Fruit fly (Drosophila melanogaster) whole organism: ENCODE data around the gene timeout.

Source experiments
- CG8478 ChIP-seq: fragments of >200 bp; optimal IDR thresholded peaks from 2 replicates; lab custom pipeline; 2018; ENCODE audit warnings: inconsistent platforms
- Dll ChIP-seq: fragments of >200 bp; optimal IDR thresholded peaks from 2 replicates; lab custom pipeline; 2017
- EcR ChIP-seq, 2 experiments: fragments of >200 bp; optimal IDR thresholded peaks; 2 replicates each; lab custom pipeline; 2017; ENCODE audit warnings: missing biosample characterization in 2 of 2, missing genetic modification characterization in 2 of 2, missing genetic modification reagents in 2 of 2
- pan ChIP-seq: fragments of >200 bp; optimal IDR thresholded peaks from 2 replicates; lab custom pipeline; 2017
- psq ChIP-seq: fragments of >200 bp; optimal IDR thresholded peaks from 2 replicates; lab custom pipeline; 2017
- usp ChIP-seq: fragments of >200 bp; optimal IDR thresholded peaks from 2 replicates; lab custom pipeline; 2017; ENCODE audit warnings: missing biosample characterization, missing genetic modification characterization, mixed read lengths

timeout gene

dm6 chr3R:13088395-13088794 lies at the start of gene timeout:
Gene timeout (plus strand): TSS chr3R:13088651.
- TF ChIP-seq pan (lab: Kevin White, UChicago) (no peak), usp (no peak), EcR (GFP tag; optimal IDR thresholded peaks at IDR 0.05; lab: Kevin White, UChicago) (no peak), CG8478 (lab: Kevin White, UChicago) (no peak)

- TF ChIP-seq psq (lab: Kevin White, UChicago): no peak
- TF ChIP-seq EcR (GFP tag; optimal IDR thresholded peaks at IDR 0.05; lab: Kevin White, UChicago): no peak
- TF ChIP-seq CG8478 (lab: Kevin White, UChicago): no peak
- TF ChIP-seq Dll: no peak
- TF ChIP-seq usp: no peak
- no peak for TF ChIP-seq pan (lab: Kevin White, UChicago)
Measured at dm6 chr3R:13039037-13039583, 49.3 kb upstream of the timeout start.

dm6 chr3R:13041750-13042149 lies 46.7 kb upstream of the timeout start, which contains the start of gene CG11670:
Gene CG11670 (plus strand): TSS chr3R:13042050.
- TF ChIP-seq usp (no peak), psq (lab: Kevin White, UChicago) (no peak)

dm6 chr3R:13042258-13043032 lies 46.0 kb upstream of the timeout start, which contains the start of gene snk:
Gene snk (minus strand): TSS chr3R:13042770.
- no peak for TF ChIP-seq CG8478 (lab: Kevin White, UChicago)
- TF ChIP-seq pan (lab: Kevin White, UChicago): no peak
- TF ChIP-seq usp: no peak
- TF ChIP-seq Dll: no peak
- TF ChIP-seq EcR (GFP tag; optimal IDR thresholded peaks at IDR 0.05; lab: Kevin White, UChicago): no peak
- no peak for TF ChIP-seq psq (lab: Kevin White, UChicago)

dm6 chr3R:13043857-13044256 lies 44.6 kb upstream of the timeout start, which contains the start of gene CG45122:
Gene CG45122 (plus strand): TSS chr3R:13044157.
- no peak for TF ChIP-seq pan (lab: Kevin White, UChicago)
- no peak for TF ChIP-seq CG8478 (lab: Kevin White, UChicago)
- no peak for TF ChIP-seq Dll
- no peak for TF ChIP-seq EcR (GFP tag; optimal IDR thresholded peaks at IDR 0.05; lab: Kevin White, UChicago)
- TF ChIP-seq usp: no peak
- no peak for TF ChIP-seq psq (lab: Kevin White, UChicago)

dm6 chr3R:13044459-13044858 lies 44.0 kb upstream of the timeout start, which contains the start of gene Hsc70-2:
Gene Hsc70-2 (plus strand): TSS chr3R:13044759.
- no peak for TF ChIP-seq pan (lab: Kevin White, UChicago)
- TF ChIP-seq psq (lab: Kevin White, UChicago): no peak
- TF ChIP-seq EcR (GFP tag; optimal IDR thresholded peaks at IDR 0.05; lab: Kevin White, UChicago): no peak
- no peak for TF ChIP-seq Dll
- no peak for TF ChIP-seq usp
- no peak for TF ChIP-seq CG8478 (lab: Kevin White, UChicago)

dm6 chr3R:13047431-13047830 lies 41.0 kb upstream of the timeout start, which contains the start of gene CG31157:
Gene CG31157 (plus strand): TSS chr3R:13047731.
- no peak for TF ChIP-seq psq (lab: Kevin White, UChicago)

- TF ChIP-seq Dll: no peak
- TF ChIP-seq usp: no peak
- no peak for TF ChIP-seq CG8478 (lab: Kevin White, UChicago)
- TF ChIP-seq pan (lab: Kevin White, UChicago): no peak
- TF ChIP-seq EcR (GFP tag; optimal IDR thresholded peaks at IDR 0.05; lab: Kevin White, UChicago): no peak
- no peak for TF ChIP-seq psq (lab: Kevin White, UChicago)
Measured at dm6 chr3R:13051298-13051723, 37.1 kb upstream of the timeout start, which contains the start of gene CG7966. Gene CG7966 (minus strand): TSS chr3R:13051453.

dm6 chr3R:13051942-13052693 lies 36.3 kb upstream of the timeout start, which contains the start of gene pic:
Gene pic (plus strand): TSS chr3R:13052245.
- no peak for TF ChIP-seq Dll
- TF ChIP-seq usp: no peak
- no peak for TF ChIP-seq CG8478 (lab: Kevin White, UChicago)
- no peak for TF ChIP-seq EcR (GFP tag; optimal IDR thresholded peaks at IDR 0.05; lab: Kevin White, UChicago)
- no peak for TF ChIP-seq pan (lab: Kevin White, UChicago)
- no peak for TF ChIP-seq psq (lab: Kevin White, UChicago)

- TF ChIP-seq Dll (no peak), usp (no peak), pan (lab: Kevin White, UChicago) (no peak), EcR (GFP tag; optimal IDR thresholded peaks at IDR 0.05; lab: Kevin White, UChicago) (no peak)
Measured at dm6 chr3R:13056553-13056952, 31.9 kb upstream of the timeout start.

dm6 chr3R:13057121-13057805 lies 31.2 kb upstream of the timeout start, which contains the start of gene sim:
Gene sim (plus strand): TSS chr3R:13057755.
- no peak for TF ChIP-seq Dll
- TF ChIP-seq pan (lab: Kevin White, UChicago): no peak
- TF ChIP-seq usp: no peak
- no peak for TF ChIP-seq EcR (GFP tag; optimal IDR thresholded peaks at IDR 0.05; lab: Kevin White, UChicago)
- TF ChIP-seq psq (lab: Kevin White, UChicago): no peak
- TF ChIP-seq CG8478 (lab: Kevin White, UChicago): no peak
